Fruit fly (Drosophila melanogaster) whole organism, embryonic: Measurements from ENCODE around the gene Vps39.
A peak's percentile ranks its signal among the peaks of the same experiment; 100 is the strongest.

Source experiments
- Asciz ChIP-seq: fragments of 200-800 bp; sonication (Bioruptor generic); optimal IDR thresholded peaks from 2 replicates; lab custom pipeline; 2017; ENCODE audit warnings: missing biosample characterization, mild to moderate bottlenecking, missing genetic modification characterization, missing genetic modification reagents
- BEAF-32 ChIP-seq: fragments of 200-800 bp; sonication (Bioruptor generic); optimal IDR thresholded peaks from 3 replicates; lab custom pipeline; 2017; ENCODE audit warnings: missing biosample characterization, missing genetic modification characterization, mild to moderate bottlenecking, moderate library complexity, missing genetic modification reagents
- Bgb ChIP-seq: fragments of 200-800 bp; sonication (Bioruptor generic); IDR thresholded peaks from 2 replicates; pipeline ENCODE4 v1.3.6; 2022; ENCODE audit warnings: missing biosample characterization, missing genetic modification characterization; ENCODE audit not compliant: partially characterized antibody
- CG10267 ChIP-seq: fragments of 200-800 bp; sonication (Bioruptor generic); optimal IDR thresholded peaks from 2 replicates; lab custom pipeline; 2018; ENCODE audit warnings: missing biosample characterization, mild to moderate bottlenecking, missing genetic modification characterization, moderate library complexity
- CG10274 ChIP-seq: fragments of 200-800 bp; sonication (Bioruptor generic); optimal IDR thresholded peaks from 3 replicates; lab custom pipeline; 2017; ENCODE audit warnings: missing biosample characterization, mild to moderate bottlenecking, missing genetic modification characterization
- CG11560 ChIP-seq: fragments of 200-800 bp; sonication (Bioruptor generic); IDR thresholded peaks from 3 replicates; pipeline ENCODE4 v1.3.6; 2022; ENCODE audit warnings: missing biosample characterization, missing genetic modification characterization
- CG13287 ChIP-seq: fragments of 200-800 bp; sonication (Bioruptor generic); IDR thresholded peaks from 2 replicates; pipeline ENCODE4 v1.3.6; 2022; ENCODE audit warnings: missing biosample characterization, missing genetic modification characterization; ENCODE audit not compliant: partially characterized antibody
- CG13624 ChIP-seq: fragments of 200-800 bp; sonication (Bioruptor generic); optimal IDR thresholded peaks from 2 replicates; lab custom pipeline; 2016; ENCODE audit warnings: missing biosample characterization, missing genetic modification characterization
- CG14710 ChIP-seq: fragments of 200-800 bp; sonication (Bioruptor generic); optimal IDR thresholded peaks from 3 replicates; lab custom pipeline; 2019; ENCODE audit warnings: missing biosample characterization, mild to moderate bottlenecking, missing genetic modification characterization, moderate library complexity
- CG15601 ChIP-seq: fragments of 200-800 bp; sonication (Bioruptor generic); optimal IDR thresholded peaks from 3 replicates; lab custom pipeline; 2019; ENCODE audit warnings: missing biosample characterization, mild to moderate bottlenecking, missing genetic modification characterization, moderate library complexity
- CG1603 ChIP-seq: fragments of 200-800 bp; sonication (Bioruptor generic); optimal IDR thresholded peaks from 2 replicates; lab custom pipeline; 2019; ENCODE audit warnings: missing biosample characterization, mild to moderate bottlenecking, missing genetic modification characterization, moderate library complexity
- CG17186 ChIP-seq: fragments of 200-800 bp; sonication (Bioruptor generic); optimal IDR thresholded peaks from 3 replicates; lab custom pipeline; 2017; ENCODE audit warnings: missing biosample characterization, missing genetic modification reagents, missing genetic modification characterization
- CG31388 ChIP-seq: fragments of 200-800 bp; sonication (Bioruptor generic); optimal IDR thresholded peaks from 2 replicates; lab custom pipeline; 2016; ENCODE audit warnings: missing biosample characterization, missing genetic modification characterization
- CG34376 ChIP-seq: fragments of 200-800 bp; sonication (Bioruptor generic); optimal IDR thresholded peaks from 2 replicates; lab custom pipeline; 2018; ENCODE audit warnings: missing biosample characterization, mild to moderate bottlenecking, missing genetic modification characterization
- CG43689 ChIP-seq: fragments of 200-800 bp; sonication (Bioruptor generic); IDR thresholded peaks from 2 replicates; pipeline ENCODE4 v1.3.6; 2022; ENCODE audit warnings: missing biosample characterization, missing genetic modification characterization
- Doc3 ChIP-seq: fragments of 200-800 bp; sonication (Bioruptor generic); IDR thresholded peaks from 3 replicates; pipeline ENCODE4 v1.3.6; 2022; ENCODE audit warnings: missing biosample characterization, missing genetic modification characterization; ENCODE audit not compliant: partially characterized antibody
- Dref ChIP-seq: fragments of 200-800 bp; sonication (Bioruptor generic); IDR thresholded peaks from 2 replicates; pipeline ENCODE4 v1.3.6; 2022; ENCODE audit warnings: missing biosample characterization, missing genetic modification characterization
- H15 ChIP-seq: fragments of 200-800 bp; sonication (Bioruptor generic); IDR thresholded peaks from 3 replicates; pipeline ENCODE4 v1.3.6; 2022; ENCODE audit warnings: missing biosample characterization, missing genetic modification characterization
- HLHmδ ChIP-seq: fragments of 200-800 bp; sonication (Bioruptor generic); optimal IDR thresholded peaks from 2 replicates; lab custom pipeline; 2018; ENCODE audit warnings: missing biosample characterization, mild to moderate bottlenecking, missing genetic modification characterization, moderate library complexity
- HmgZ ChIP-seq: fragments of 200-800 bp; sonication (Bioruptor generic); optimal IDR thresholded peaks from 2 replicates; lab custom pipeline; 2018; ENCODE audit warnings: missing biosample characterization, mild to moderate bottlenecking, missing genetic modification characterization
- MBD-R2 ChIP-seq: fragments of 200-800 bp; sonication (Bioruptor generic); IDR thresholded peaks from 2 replicates; pipeline ENCODE4 v1.3.6; 2022; ENCODE audit warnings: missing biosample characterization, missing genetic modification characterization
- Nf-YB ChIP-seq: fragments of 200-800 bp; sonication (Bioruptor generic); optimal IDR thresholded peaks from 3 replicates; lab custom pipeline; 2019; ENCODE audit warnings: missing biosample characterization, mild to moderate bottlenecking, missing genetic modification characterization, moderate library complexity
- Spps ChIP-seq: fragments of 200-800 bp; sonication (Bioruptor generic); optimal IDR thresholded peaks from 2 replicates; lab custom pipeline; 2018; ENCODE audit warnings: missing biosample characterization, mild to moderate bottlenecking, missing genetic modification characterization
- chinmo ChIP-seq: fragments of 200-800 bp; sonication (Bioruptor generic); IDR thresholded peaks from 4 replicates; pipeline ENCODE4 v1.3.6; 2022; ENCODE audit warnings: missing biosample characterization, missing genetic modification characterization; ENCODE audit not compliant: partially characterized antibody
- chn ChIP-seq: fragments of 200-800 bp; sonication (Bioruptor generic); optimal IDR thresholded peaks from 2 replicates; lab custom pipeline; 2016; ENCODE audit warnings: missing biosample characterization, missing genetic modification characterization
- crol ChIP-seq: fragments of 200-800 bp; sonication (Bioruptor generic); IDR thresholded peaks from 2 replicates; pipeline ENCODE4 v1.3.6; 2022; ENCODE audit warnings: missing biosample characterization, missing genetic modification characterization
- dmrt99B ChIP-seq: fragments of 200-800 bp; sonication (Bioruptor generic); optimal IDR thresholded peaks from 2 replicates; lab custom pipeline; 2018; ENCODE audit warnings: missing biosample characterization, mild to moderate bottlenecking, missing genetic modification characterization, moderate library complexity
- gro ChIP-seq: fragments of 200-800 bp; sonication (Bioruptor generic); optimal IDR thresholded peaks from 2 replicates; lab custom pipeline; 2016; ENCODE audit warnings: missing biosample characterization, missing genetic modification characterization
- gsb ChIP-seq: fragments of 200-800 bp; sonication (Bioruptor generic); IDR thresholded peaks from 2 replicates; pipeline ENCODE4 v1.3.6; 2022; ENCODE audit warnings: missing biosample characterization, missing genetic modification characterization
- her ChIP-seq: fragments of 200-800 bp; sonication (Bioruptor generic); optimal IDR thresholded peaks from 2 replicates; lab custom pipeline; 2016; ENCODE audit warnings: missing biosample characterization, missing genetic modification characterization
- inv ChIP-seq: fragments of 200-800 bp; sonication (Bioruptor generic); IDR thresholded peaks from 2 replicates; pipeline ENCODE4 v1.3.6; 2022; ENCODE audit warnings: missing biosample characterization, missing genetic modification characterization; ENCODE audit not compliant: partially characterized antibody
- lbe ChIP-seq: fragments of 200-800 bp; sonication (Bioruptor generic); optimal IDR thresholded peaks from 2 replicates; lab custom pipeline; 2016; ENCODE audit warnings: missing biosample characterization, mild to moderate bottlenecking, missing genetic modification characterization
- mirr ChIP-seq: fragments of 200-800 bp; sonication (Bioruptor generic); optimal IDR thresholded peaks from 3 replicates; lab custom pipeline; 2018; ENCODE audit warnings: missing biosample characterization, mild to moderate bottlenecking, missing genetic modification characterization
- mld ChIP-seq: fragments of 200-800 bp; sonication (Bioruptor generic); IDR thresholded peaks from 3 replicates; pipeline ENCODE4 v1.3.6; 2022; ENCODE audit warnings: missing biosample characterization, missing genetic modification characterization; ENCODE audit not compliant: partially characterized antibody
- nerfin-2 ChIP-seq: fragments of 200-800 bp; sonication (Bioruptor generic); IDR thresholded peaks from 2 replicates; pipeline ENCODE4 v1.3.6; 2022; ENCODE audit warnings: missing biosample characterization, missing genetic modification characterization; ENCODE audit not compliant: partially characterized antibody
- nmo ChIP-seq: fragments of 200-800 bp; sonication (Bioruptor generic); optimal IDR thresholded peaks from 2 replicates; lab custom pipeline; 2018; ENCODE audit warnings: missing biosample characterization, mild to moderate bottlenecking, missing genetic modification characterization, moderate library complexity
- phol ChIP-seq: fragments of 200-800 bp; sonication (Bioruptor generic); optimal IDR thresholded peaks from 3 replicates; lab custom pipeline; 2018; ENCODE audit warnings: missing biosample characterization, mild to moderate bottlenecking, missing genetic modification characterization, moderate library complexity
- scrt ChIP-seq: fragments of 200-800 bp; sonication (Bioruptor generic); optimal IDR thresholded peaks from 2 replicates; lab custom pipeline; 2018; ENCODE audit warnings: missing biosample characterization, mild to moderate bottlenecking, missing genetic modification characterization, moderate library complexity
- sna ChIP-seq: fragments of 200-800 bp; sonication (Bioruptor generic); IDR thresholded peaks from 2 replicates; pipeline ENCODE4 v1.3.6; 2022; ENCODE audit warnings: missing biosample characterization, missing genetic modification characterization; ENCODE audit not compliant: partially characterized antibody
- trem ChIP-seq: fragments of 200-800 bp; optimal IDR thresholded peaks from 3 replicates; lab custom pipeline; 2019; ENCODE audit warnings: missing biosample characterization, mild to moderate bottlenecking, missing genetic modification characterization, moderate library complexity
- zen2 ChIP-seq: fragments of 200-800 bp; sonication (Bioruptor generic); IDR thresholded peaks from 3 replicates; pipeline ENCODE4 v1.3.6; 2022; ENCODE audit warnings: missing biosample characterization, missing genetic modification characterization; ENCODE audit not compliant: partially characterized antibody

The Vps39 gene

dm6 chr3R:18226043-18226808 lies 48.0 kb downstream of the Vps39 start, which contains the start of the genes CG7168 and Mdh2 (continued):
- TF ChIP-seq nmo (GFP tag; lab: Kevin White, UChicago) (peak; percentile 47), trem (tag; lab: Kevin White, UChicago) (peak; percentile 99), inv (GFP tag; lab: Robert Waterston, UW) (peak; percentile 63), HmgZ (tag; lab: Kevin White, UChicago) (peak; percentile 60), Dref (peak; percentile 92), chn (GFP tag; lab: Kevin White, UChicago) (peak; percentile 9), Nf-YB (GFP tag; lab: Kevin White, UChicago) (peak; percentile 88), gro (GFP tag; lab: Kevin White, UChicago) (no peak), CG34376 (GFP tag; lab: Kevin White, UChicago) (peak; percentile 12), CG10267 (tag; lab: Kevin White, UChicago) (peak; percentile 16), CG31388 (GFP tag; lab: Kevin White, UChicago) (no peak), Spps (tag; lab: Kevin White, UChicago) (no peak), mirr (peak; percentile 21), CG13287 (GFP tag; lab: Robert Waterston, UW) (peak; percentile 87), Asciz (GFP tag; lab: Kevin White, UChicago) (no peak), CG1603 (tag; lab: Kevin White, UChicago) (peak; percentile 53), her (GFP tag; lab: Kevin White, UChicago) (no peak), CG11560 (tag; lab: Robert Waterston, UW) (peak; percentile 80; the same call in 2 of the 3 replicates), BEAF-32 (GFP tag; lab: Kevin White, UChicago) (peak; percentile 81), phol (peak; percentile 44), sna (peak; percentile 77; the same call in 1 of the 2 replicates), gsb (GFP tag; lab: Robert Waterston, UW) (0 out of 2 replicates have a peak, but pooled peaks have one; percentile 15), nerfin-2 (peak; percentile 92), crol (peak; percentile 35; the same call in 1 of the 2 replicates), dmrt99B (tag; lab: Kevin White, UChicago) (no peak), CG43689 (GFP tag; lab: Robert Waterston, UW) (no peak), CG10274 (GFP tag; lab: Kevin White, UChicago) (no peak), mld (GFP tag; lab: Robert Waterston, UW) (peak; percentile 73; the same call in 2 of the 3 replicates), HLHmδ (GFP tag; lab: Kevin White, UChicago) (no peak), CG15601 (tag; lab: Kevin White, UChicago) (peak; percentile 15), chinmo (GFP tag; lab: Robert Waterston, UW) (peak; percentile 73; the same call in 3 of the 4 replicates), H15 (no peak), Doc3 (GFP tag; lab: Robert Waterston, UW) (peak; percentile 84), MBD-R2 (GFP tag; lab: Robert Waterston, UW) (peak; percentile 79), CG14710 (tag; lab: Kevin White, UChicago) (peak; percentile 50), Bgb (peak; percentile 88), zen2 (GFP tag; lab: Robert Waterston, UW) (peak; percentile 67; the same call in 2 of the 3 replicates), CG13624 (GFP tag; lab: Kevin White, UChicago) (no peak), lbe (GFP tag; lab: Kevin White, UChicago) (no peak), scrt (GFP tag; lab: Kevin White, UChicago) (peak; percentile 51), CG17186 (GFP tag; lab: Kevin White, UChicago) (peak; percentile 19)
